Fruit fly (Drosophila melanogaster) whole organism, embryonic: Measurements from ENCODE around the gene amrt.

ENCODE experiments used
- Atf3 ChIP-seq: fragments of 200-800 bp; sonication (Bioruptor generic); optimal IDR thresholded peaks from 3 replicates; lab custom pipeline; 2016; ENCODE audit warnings: missing biosample characterization, missing genetic modification characterization
- BtbVII ChIP-seq: fragments of 200-800 bp; sonication (Bioruptor generic); optimal IDR thresholded peaks from 3 replicates; lab custom pipeline; 2017; ENCODE audit warnings: missing biosample characterization, mild to moderate bottlenecking, missing genetic modification characterization
- Bteb2 ChIP-seq: fragments of 200-800 bp; sonication (Bioruptor generic); optimal IDR thresholded peaks from 2 replicates; lab custom pipeline; 2016; ENCODE audit warnings: missing biosample characterization, missing genetic modification characterization
- CG10274 ChIP-seq: fragments of 200-800 bp; sonication (Bioruptor generic); optimal IDR thresholded peaks from 3 replicates; lab custom pipeline; 2017; ENCODE audit warnings: missing biosample characterization, mild to moderate bottlenecking, missing genetic modification characterization
- CG10321 ChIP-seq: fragments of 200-800 bp; sonication (Bioruptor generic); IDR thresholded peaks from 2 replicates; pipeline ENCODE4 v1.3.6; 2022; ENCODE audit warnings: missing biosample characterization, missing genetic modification characterization
- CG10979 ChIP-seq: fragments of 200-800 bp; sonication (Bioruptor generic); optimal IDR thresholded peaks from 2 replicates; lab custom pipeline; 2018; ENCODE audit warnings: missing biosample characterization, mild to moderate bottlenecking, missing genetic modification characterization, moderate library complexity
- CG11085 ChIP-seq: fragments of 200-800 bp; sonication (Bioruptor generic); IDR thresholded peaks from 2 replicates; pipeline ENCODE4 v1.3.6; 2022; ENCODE audit warnings: missing biosample characterization, missing genetic modification characterization
- CG12659 ChIP-seq: fragments of 200-800 bp; sonication (Bioruptor generic); optimal IDR thresholded peaks from 3 replicates; lab custom pipeline; 2017; ENCODE audit warnings: mild to moderate bottlenecking, missing biosample characterization, missing genetic modification reagents, missing genetic modification characterization
- CG17361 ChIP-seq: fragments of 200-800 bp; sonication (Bioruptor generic); IDR thresholded peaks from 3 replicates; pipeline ENCODE4 v1.3.6; 2022; ENCODE audit warnings: missing biosample characterization, missing genetic modification characterization
- CG1832 ChIP-seq: fragments of 200-800 bp; sonication (Bioruptor generic); optimal IDR thresholded peaks from 2 replicates; lab custom pipeline; 2017; ENCODE audit warnings: missing biosample characterization, mild to moderate bottlenecking, missing genetic modification characterization, inconsistent platforms
- CG3065 ChIP-seq: fragments of 200-800 bp; sonication (Bioruptor generic); optimal IDR thresholded peaks from 2 replicates; lab custom pipeline; 2016; ENCODE audit warnings: missing biosample characterization, missing genetic modification characterization
- CG31224 ChIP-seq: fragments of 200-800 bp; sonication (Bioruptor generic); IDR thresholded peaks from 2 replicates; pipeline ENCODE4 v1.3.6; 2022; ENCODE audit warnings: missing biosample characterization, missing genetic modification characterization
- CG31388 ChIP-seq: fragments of 200-800 bp; sonication (Bioruptor generic); optimal IDR thresholded peaks from 2 replicates; lab custom pipeline; 2016; ENCODE audit warnings: missing biosample characterization, missing genetic modification characterization
- CG34224 ChIP-seq: fragments of 200-800 bp; sonication (Bioruptor generic); IDR thresholded peaks from 3 replicates; pipeline ENCODE4 v1.3.6; 2022; ENCODE audit warnings: missing biosample characterization, missing genetic modification characterization; ENCODE audit not compliant: partially characterized antibody
- CG4730 ChIP-seq: fragments of 200-800 bp; sonication (Bioruptor generic); IDR thresholded peaks from 2 replicates; pipeline ENCODE4 v1.3.6; 2022; ENCODE audit warnings: missing biosample characterization, missing genetic modification characterization
- Dek ChIP-seq: fragments of 200-800 bp; sonication (Bioruptor generic); optimal IDR thresholded peaks from 3 replicates; lab custom pipeline; 2019; ENCODE audit warnings: missing biosample characterization, mild to moderate bottlenecking, missing genetic modification characterization, moderate library complexity
- E2f1 ChIP-seq: fragments of 200-800 bp; sonication (Bioruptor generic); IDR thresholded peaks from 2 replicates; pipeline ENCODE4 v1.3.6; 2022; ENCODE audit warnings: missing biosample characterization, missing genetic modification characterization
- E2f2 ChIP-seq: fragments of 200-800 bp; sonication (Bioruptor generic); IDR thresholded peaks from 2 replicates; pipeline ENCODE4 v1.3.6; 2022; ENCODE audit warnings: missing biosample characterization, missing genetic modification characterization
- ERR ChIP-seq: fragments of 200-800 bp; sonication (Bioruptor generic); optimal IDR thresholded peaks from 2 replicates; lab custom pipeline; 2016; ENCODE audit warnings: missing biosample characterization, missing genetic modification characterization
- Ets97D ChIP-seq: fragments of 200-800 bp; sonication (Bioruptor generic); optimal IDR thresholded peaks from 3 replicates; lab custom pipeline; 2016; ENCODE audit warnings: missing biosample characterization, missing genetic modification characterization
- Fer1 ChIP-seq: fragments of 200-800 bp; sonication (Bioruptor generic); optimal IDR thresholded peaks from 2 replicates; lab custom pipeline; 2017; ENCODE audit warnings: missing biosample characterization, mild to moderate bottlenecking, missing genetic modification characterization
- H2.0 ChIP-seq: fragments of 200-800 bp; sonication (Bioruptor generic); IDR thresholded peaks from 2 replicates; pipeline ENCODE4 v1.3.6; 2022; ENCODE audit warnings: missing biosample characterization, missing genetic modification characterization
- MBD-R2 ChIP-seq: fragments of 200-800 bp; sonication (Bioruptor generic); IDR thresholded peaks from 2 replicates; pipeline ENCODE4 v1.3.6; 2022; ENCODE audit warnings: missing biosample characterization, missing genetic modification characterization
- Myb ChIP-seq: fragments of 200-800 bp; sonication (Bioruptor generic); optimal IDR thresholded peaks from 2 replicates; lab custom pipeline; 2016; ENCODE audit warnings: missing biosample characterization, missing genetic modification characterization
- Pdp1 ChIP-seq, 2 experiments: fragments of 200-800 bp; sonication (Bioruptor generic); optimal IDR thresholded peaks; 3 replicates each; lab custom pipeline; 2016; ENCODE audit warnings: missing biosample characterization in 2 of 2, missing genetic modification characterization in 2 of 2, mild to moderate bottlenecking in 1 of 2, moderate library complexity in 1 of 2
- Ravus ChIP-seq: fragments of 200-800 bp; sonication (Bioruptor generic); IDR thresholded peaks from 2 replicates; pipeline ENCODE4 v1.3.6; 2022; ENCODE audit warnings: missing biosample characterization, missing genetic modification characterization
- Sin3A ChIP-seq: fragments of >200 bp; optimal IDR thresholded peaks from 2 replicates; lab custom pipeline; 2018
- Ssrp ChIP-seq: fragments of 200-800 bp; sonication (Bioruptor generic); optimal IDR thresholded peaks from 2 replicates; lab custom pipeline; 2018; ENCODE audit warnings: missing biosample characterization, mild to moderate bottlenecking, missing genetic modification characterization, moderate library complexity
- TFAM ChIP-seq: fragments of 200-800 bp; sonication (Bioruptor generic); optimal IDR thresholded peaks from 2 replicates; lab custom pipeline; 2017; ENCODE audit warnings: missing biosample characterization, missing genetic modification characterization, inconsistent platforms
- exex ChIP-seq: fragments of 200-800 bp; sonication (Bioruptor generic); optimal IDR thresholded peaks from 4 replicates; lab custom pipeline; 2018; ENCODE audit warnings: missing biosample characterization, mild to moderate bottlenecking, missing genetic modification characterization, moderate library complexity
- fd96Cb ChIP-seq: fragments of 200-800 bp; sonication (Bioruptor generic); optimal IDR thresholded peaks from 2 replicates; lab custom pipeline; 2018; ENCODE audit warnings: missing biosample characterization, mild to moderate bottlenecking, missing genetic modification characterization, moderate library complexity
- ftz-f1 ChIP-seq: fragments of 200-800 bp; sonication (Bioruptor generic); optimal IDR thresholded peaks from 2 replicates; lab custom pipeline; 2016; ENCODE audit warnings: missing biosample characterization, missing genetic modification characterization
- hkb ChIP-seq, 2 experiments: fragments of 200-800 bp in 1 of 2; fragments of >200 bp in 1 of 2; sonication (Bioruptor generic) in 1 of 2; IDR thresholded peaks in 1 of 2; optimal IDR thresholded peaks in 1 of 2; 2 replicates each; pipeline versions ENCODE4 v1.3.6 to Lab custom; 2017 to 2022; ENCODE audit warnings: missing biosample characterization in 1 of 2, missing genetic modification characterization in 1 of 2
- klu ChIP-seq: fragments of 200-800 bp; sonication (Bioruptor generic); IDR thresholded peaks from 2 replicates; pipeline ENCODE4 v1.3.6; 2022; ENCODE audit warnings: missing biosample characterization, missing genetic modification characterization
- lab ChIP-seq: fragments of 200-800 bp; sonication (Bioruptor generic); optimal IDR thresholded peaks from 3 replicates; lab custom pipeline; 2017; ENCODE audit warnings: missing biosample characterization, missing genetic modification characterization, mild to moderate bottlenecking, moderate library complexity, missing genetic modification reagents
- lmd ChIP-seq: fragments of 200-800 bp; sonication (Bioruptor generic); IDR thresholded peaks from 2 replicates; pipeline ENCODE4 v1.3.6; 2022; ENCODE audit warnings: missing biosample characterization, missing genetic modification characterization
- lola ChIP-seq, 3 experiments: fragments of >200 bp in 2 of 3; fragments of 200-800 bp in 1 of 3; sonication (Bioruptor generic) in 1 of 3; optimal IDR thresholded peaks; 2 replicates each; lab custom pipeline; 2017 to 2019; ENCODE audit warnings: missing biosample characterization in 3 of 3, missing genetic modification characterization in 3 of 3, mild to moderate bottlenecking in 1 of 3, moderate library complexity in 1 of 3
- mirr ChIP-seq: fragments of 200-800 bp; sonication (Bioruptor generic); optimal IDR thresholded peaks from 3 replicates; lab custom pipeline; 2018; ENCODE audit warnings: missing biosample characterization, mild to moderate bottlenecking, missing genetic modification characterization
- pan ChIP-seq, 4 experiments: fragments of >200 bp in 3 of 4; fragments of 200-800 bp in 1 of 4; sonication (Bioruptor generic) in 1 of 4; optimal IDR thresholded peaks in 3 of 4; IDR thresholded peaks in 1 of 4; 2 replicates each; pipeline versions ENCODE4 v1.3.6 to Lab custom; 2017 to 2022; ENCODE audit warnings: missing biosample characterization in 2 of 4, missing genetic modification characterization in 2 of 4, mixed read lengths in 1 of 4
- ranshi ChIP-seq: fragments of 200-800 bp; sonication (Bioruptor generic); IDR thresholded peaks from 2 replicates; pipeline ENCODE4 v1.3.6; 2022; ENCODE audit warnings: missing biosample characterization, missing genetic modification characterization
- row ChIP-seq: fragments of 200-800 bp; sonication (Bioruptor generic); IDR thresholded peaks from 3 replicates; pipeline ENCODE4 v1.3.6; 2022; ENCODE audit warnings: missing biosample characterization, missing genetic modification characterization
- sens ChIP-seq: fragments of 200-800 bp; sonication (Bioruptor generic); peaks from one replicate; lab custom pipeline; 2016; ENCODE audit warnings: missing biosample characterization, missing genetic modification characterization
- wdn ChIP-seq: fragments of 200-800 bp; sonication (Bioruptor generic); IDR thresholded peaks from 2 replicates; pipeline ENCODE4 v1.3.6; 2022; ENCODE audit warnings: missing biosample characterization, missing genetic modification characterization

Gene amrt

DNA sequence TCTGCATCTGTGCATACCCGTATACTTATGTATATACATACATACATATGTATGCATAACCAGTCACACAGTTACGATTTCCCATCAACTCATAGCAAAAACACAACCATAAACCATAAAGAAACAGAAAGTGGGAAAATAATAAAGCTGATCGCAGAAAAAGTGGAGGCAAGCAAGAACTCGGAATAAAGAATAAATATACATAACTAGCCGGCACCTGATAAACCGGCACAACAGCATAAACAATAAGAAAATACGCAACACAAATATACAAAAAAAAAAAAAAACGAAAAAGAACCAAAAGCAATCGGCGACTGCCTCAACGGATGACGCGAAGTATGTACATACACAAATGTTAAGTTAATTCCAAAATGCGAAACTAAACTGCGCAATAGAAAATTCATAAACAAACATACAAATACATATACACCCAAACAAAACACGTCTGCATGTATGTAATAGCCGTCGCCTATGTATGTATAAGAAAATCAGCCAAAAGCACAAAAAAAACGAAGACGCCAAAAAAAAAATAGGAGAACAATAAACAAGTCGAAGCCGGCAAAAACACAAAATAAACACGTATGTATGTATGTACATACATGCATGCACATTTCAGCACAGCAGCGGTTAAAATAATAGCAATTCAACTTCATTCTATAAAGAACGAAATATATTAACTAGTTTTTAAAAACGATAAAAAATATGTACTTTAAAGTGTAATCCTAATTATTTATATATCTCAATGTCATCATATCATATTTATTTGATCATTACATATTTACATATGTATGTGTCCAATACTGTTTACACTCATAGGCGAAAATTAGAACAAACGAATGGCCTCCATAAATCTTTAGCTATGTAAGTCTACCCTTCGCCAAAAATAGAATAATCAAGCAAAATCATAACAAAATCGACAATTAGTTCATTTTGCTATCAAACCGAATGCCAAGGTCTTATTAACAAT, 33.1 kb upstream of the amrt start (continued):
- TF ChIP-seq CG12659 (peak; percentile 74), mirr (GFP tag; lab: Kevin White, UChicago) (peak; percentile 4), hkb (optimal IDR thresholded peaks at IDR 0.05; lab: Kevin White, UChicago) (no peak), hkb (GFP tag; IDR thresholded peaks at IDR 0.05; lab: Robert Waterston, UW) (peak; percentile 78), CG4730 (peak; percentile 73), H2.0 (GFP tag; lab: Robert Waterston, UW) (peak; percentile 75), exex (tag; lab: Kevin White, UChicago) (peak; percentile 39), E2f1 (GFP tag; lab: Robert Waterston, UW) (peak; percentile 76), sens (GFP tag; lab: Kevin White, UChicago) (peak; percentile 89), CG17361 (GFP tag; lab: Robert Waterston, UW) (peak; percentile 79), Sin3A (lab: Kevin White, UChicago) (no peak), MBD-R2 (GFP tag; lab: Robert Waterston, UW) (peak; percentile 28; the same call in 1 of the 2 replicates), lmd (peak; percentile 80), TFAM (GFP tag; lab: Kevin White, UChicago) (no peak), CG10274 (GFP tag; lab: Kevin White, UChicago) (peak; percentile 6), klu (GFP tag; lab: Robert Waterston, UW) (peak; percentile 24; the same call in 1 of the 2 replicates), BtbVII (peak; percentile 30), Dek (peak; percentile 66), ERR (no peak), Pdp1 (GFP tag; optimal IDR thresholded peaks at IDR 0.05; lab: Kevin White, UChicago) (peak in 1 of 2 experiments; percentile 14), CG1832 (GFP tag; lab: Kevin White, UChicago) (no peak), CG10979 (tag; lab: Kevin White, UChicago) (peak; percentile 61), CG3065 (GFP tag; lab: Kevin White, UChicago) (no peak), CG10321 (peak; percentile 37; the same call in 1 of the 2 replicates), CG34224 (GFP tag; lab: Robert Waterston, UW) (no peak), Bteb2 (GFP tag; lab: Kevin White, UChicago) (peak; percentile 16), CG31224 (peak; percentile 58), Ravus (GFP tag; lab: Robert Waterston, UW) (peak; percentile 49), ranshi (GFP tag; lab: Robert Waterston, UW) (0 out of 2 replicates have a peak, but pooled peaks have one; percentile 75), E2f2 (GFP tag; lab: Robert Waterston, UW) (peak; percentile 55), fd96Cb (tag; lab: Kevin White, UChicago) (peak; percentile 43), Fer1 (GFP tag; lab: Kevin White, UChicago) (peak; percentile 78), lola (GFP tag; optimal IDR thresholded peaks at IDR 0.05; lab: Kevin White, UChicago) (peak in 1 of 3 experiments; percentile 25), Myb (GFP tag; lab: Kevin White, UChicago) (peak; percentile 7), CG11085 (GFP tag; lab: Robert Waterston, UW) (peak; percentile 39; the same call in 1 of the 2 replicates), pan (optimal IDR thresholded peaks at IDR 0.05; lab: Kevin White, UChicago) (no peak), pan (GFP tag; optimal IDR thresholded peaks at IDR 0.05 in 1 of 2, IDR thresholded peaks at IDR 0.05 in 1 of 2) (peak in 1 of 2 experiments; percentile 86), Ets97D (no peak), CG31388 (peak; percentile 15), Ssrp (peak; percentile 39), wdn (peak; percentile 61), row (GFP tag; lab: Robert Waterston, UW) (peak; percentile 82), Atf3 (GFP tag; lab: Kevin White, UChicago) (peak; percentile 7), ftz-f1 (GFP tag; lab: Kevin White, UChicago) (peak; percentile 22), lab (peak; percentile 79)
